Fruit fly (Drosophila melanogaster) whole organism, embryonic: ENCODE results near the gene Tg.

ENCODE experiments used
- CG10979 ChIP-seq: fragments of 200-800 bp; sonication (Bioruptor generic); optimal IDR thresholded peaks from 2 replicates; lab custom pipeline; 2018; ENCODE audit warnings: missing biosample characterization, mild to moderate bottlenecking, missing genetic modification characterization, moderate library complexity
- CG16779 ChIP-seq: fragments of 200-800 bp; sonication (Bioruptor generic); IDR thresholded peaks from 2 replicates; pipeline ENCODE4 v1.3.6; 2022; ENCODE audit warnings: missing biosample characterization, missing genetic modification characterization
- CG18476 ChIP-seq: fragments of 200-800 bp; sonication (Bioruptor generic); optimal IDR thresholded peaks from 2 replicates; lab custom pipeline; 2016; ENCODE audit warnings: missing biosample characterization, mild to moderate bottlenecking, missing genetic modification characterization
- CG2202 ChIP-seq: fragments of 200-800 bp; sonication (Bioruptor generic); optimal IDR thresholded peaks from 2 replicates; lab custom pipeline; 2018; ENCODE audit warnings: missing biosample characterization, mild to moderate bottlenecking, missing genetic modification characterization
- CG32772 ChIP-seq: fragments of 200-800 bp; sonication (Bioruptor generic); IDR thresholded peaks from 2 replicates; pipeline ENCODE4 v1.3.6; 2022; ENCODE audit warnings: missing biosample characterization, missing genetic modification characterization
- D19B ChIP-seq: fragments of 200-800 bp; sonication (Bioruptor generic); optimal IDR thresholded peaks from 2 replicates; lab custom pipeline; 2017; ENCODE audit warnings: missing biosample characterization, mild to moderate bottlenecking, missing genetic modification characterization
- Elba2 ChIP-seq: fragments of 200-800 bp; sonication (Bioruptor generic); optimal IDR thresholded peaks from 3 replicates; lab custom pipeline; 2016; ENCODE audit warnings: missing biosample characterization, missing genetic modification characterization
- H2.0 ChIP-seq: fragments of 200-800 bp; sonication (Bioruptor generic); IDR thresholded peaks from 2 replicates; pipeline ENCODE4 v1.3.6; 2022; ENCODE audit warnings: missing biosample characterization, missing genetic modification characterization
- Lim3 ChIP-seq: fragments of 200-800 bp; sonication (Bioruptor generic); IDR thresholded peaks from 2 replicates; pipeline ENCODE4 v1.3.6; 2022; ENCODE audit warnings: missing biosample characterization, missing genetic modification characterization
- aop ChIP-seq: fragments of 200-800 bp; sonication (Bioruptor generic); IDR thresholded peaks from 2 replicates; pipeline ENCODE4 v1.3.6; 2022; ENCODE audit warnings: missing biosample characterization, missing genetic modification characterization
- br ChIP-seq: fragments of >200 bp; optimal IDR thresholded peaks from 2 replicates; lab custom pipeline; 2017
- dati ChIP-seq: fragments of 200-800 bp; sonication (Bioruptor generic); IDR thresholded peaks from 2 replicates; pipeline ENCODE4 v1.3.6; 2022; ENCODE audit warnings: missing biosample characterization, missing genetic modification characterization
- fru ChIP-seq: fragments of >200 bp; optimal IDR thresholded peaks from 2 replicates; lab custom pipeline; 2017
- nom ChIP-seq: fragments of 200-800 bp; sonication (Bioruptor generic); optimal IDR thresholded peaks from 2 replicates; lab custom pipeline; 2017; ENCODE audit warnings: missing biosample characterization, missing genetic modification characterization, mild to moderate bottlenecking, moderate library complexity, missing genetic modification reagents
- pfk ChIP-seq: fragments of 200-800 bp; sonication (Bioruptor generic); optimal IDR thresholded peaks from 2 replicates; lab custom pipeline; 2018; ENCODE audit warnings: missing biosample characterization, mild to moderate bottlenecking, missing genetic modification characterization, moderate library complexity
- sens-2 ChIP-seq: fragments of 200-800 bp; sonication (Bioruptor generic); IDR thresholded peaks from 2 replicates; pipeline ENCODE4 v1.3.6; 2022; ENCODE audit warnings: missing biosample characterization, missing genetic modification characterization
- zfh2 ChIP-seq: fragments of 200-800 bp; sonication (Bioruptor generic); optimal IDR thresholded peaks from 2 replicates; lab custom pipeline; 2016; ENCODE audit warnings: missing biosample characterization, missing genetic modification characterization

Tg gene

dm6 chr2L:8072692-8073091, 61.5 kb downstream of the Tg start, which contains the start of the genes MED20 and Trf (continued):
- no peak for TF ChIP-seq Elba2 (GFP tag; lab: Kevin White, UChicago)
- TF ChIP-seq zfh2, result no peak
- no peak for TF ChIP-seq Lim3
- peak; percentile 15 for TF ChIP-seq CG10979 (tag; lab: Kevin White, UChicago)
- no peak for TF ChIP-seq CG18476 (GFP tag; lab: Kevin White, UChicago)
- TF ChIP-seq CG2202, result no peak
- no peak for TF ChIP-seq CG32772 (GFP tag; lab: Robert Waterston, UW)
- no peak for TF ChIP-seq H2.0 (GFP tag; lab: Robert Waterston, UW)
- TF ChIP-seq pfk (GFP tag; lab: Kevin White, UChicago), result no peak
- no peak for TF ChIP-seq aop (GFP tag; lab: Robert Waterston, UW)
- no peak for TF ChIP-seq nom (GFP tag; lab: Kevin White, UChicago)
- TF ChIP-seq D19B, result no peak
- no peak for TF ChIP-seq CG16779 (GFP tag; lab: Robert Waterston, UW)
- no peak for TF ChIP-seq sens-2 (GFP tag; lab: Robert Waterston, UW)
- TF ChIP-seq br, result no peak
- TF ChIP-seq dati (GFP tag; lab: Robert Waterston, UW), result no peak
- no peak for TF ChIP-seq fru
